Worm (Caenorhabditis elegans): ENCODE data around the gene tag-124.

tag-124 gene

DNA sequence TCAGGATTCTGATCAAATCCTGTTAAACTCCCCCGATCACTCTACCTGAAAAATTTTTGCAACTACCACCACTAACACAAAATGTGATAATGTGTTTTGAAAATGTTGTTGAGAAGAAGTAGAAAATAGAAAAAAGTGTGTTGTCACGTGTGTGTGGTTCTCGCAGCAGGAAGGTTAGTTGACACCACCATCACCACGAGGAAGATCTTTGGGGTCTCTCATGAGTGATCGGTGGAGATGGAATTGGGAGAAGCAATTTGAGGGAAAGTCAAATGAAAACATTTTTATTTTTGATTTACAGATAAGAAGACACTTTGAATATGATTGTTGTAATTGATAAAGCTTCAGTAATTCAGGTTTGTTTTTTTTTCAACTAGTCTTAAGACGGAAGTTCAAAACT is 10.6 kb downstream of the tag-124 start:
- TF ChIP-seq sptf-1 (tag; optimal IDR thresholded peaks at IDR 0.05) (no peak), flh-1 (GFP tag; optimal IDR thresholded peaks at IDR 0.05) (no peak), hlh-1 (tag; optimal IDR thresholded peaks at IDR 0.05) (no peak), mab-5 (tag; optimal IDR thresholded peaks at IDR 0.05) (no peak), lin-13 (tag; optimal IDR thresholded peaks at IDR 0.05) (no peak), ceh-39 (tag; optimal IDR thresholded peaks at IDR 0.05) (no peak), sem-2 (GFP tag; optimal IDR thresholded peaks at IDR 0.05) (no peak), snpc-4 (tag; optimal IDR thresholded peaks at IDR 0.05) (no peak), elt-3 (tag; optimal IDR thresholded peaks at IDR 0.05) (no peak), drap-1 (GFP tag; optimal IDR thresholded peaks at IDR 0.05) (no peak), ham-2 (GFP tag; optimal IDR thresholded peaks at IDR 0.05) (no peak), unc-62 (GFP tag; optimal IDR thresholded peaks at IDR 0.05) (no peak), nhr-237 (tag; optimal IDR thresholded peaks at IDR 0.05) (no peak), mep-1 (tag; optimal IDR thresholded peaks at IDR 0.05) (no peak), nhr-12 (tag; optimal IDR thresholded peaks at IDR 0.05) (no peak), nhr-28 (tag; optimal IDR thresholded peaks at IDR 0.05) (no peak), nhr-76 (tag; optimal IDR thresholded peaks at IDR 0.05) (no peak), unc-120 (tag; optimal IDR thresholded peaks at IDR 0.05; ENCODE audit: poor library complexity, severe bottlenecking) (no peak), lin-32 (GFP tag; optimal IDR thresholded peaks at IDR 0.05) (no peak), ces-1 (GFP tag; optimal IDR thresholded peaks at IDR 0.05) (no peak)

DNA sequence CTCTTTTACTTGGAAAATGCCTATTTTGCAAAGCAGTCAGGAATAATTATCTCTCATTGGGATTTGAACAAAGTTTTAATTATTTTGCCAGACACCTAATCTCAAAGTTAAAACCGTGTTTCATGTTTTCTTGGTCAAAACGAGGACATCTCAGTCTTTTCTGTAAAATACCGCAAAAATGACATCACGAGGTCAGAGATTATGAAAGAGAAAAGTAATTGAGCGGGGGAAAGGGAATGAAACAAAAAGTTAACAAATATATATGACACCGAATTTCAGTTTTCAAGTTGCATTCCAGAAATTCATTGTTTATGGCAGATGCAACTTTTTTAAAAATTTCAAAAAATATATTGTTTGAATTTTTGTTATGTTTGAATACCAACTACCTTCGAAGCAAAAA is 11.5 kb downstream of the tag-124 start:
- TF ChIP-seq lsy-2 (tag; optimal IDR thresholded peaks at IDR 0.05) (no peak), ces-1 (GFP tag; optimal IDR thresholded peaks at IDR 0.05) (no peak), mls-2 (tag; optimal IDR thresholded peaks at IDR 0.05) (no peak), lin-13 (tag; optimal IDR thresholded peaks at IDR 0.05) (no peak), lin-32 (GFP tag; optimal IDR thresholded peaks at IDR 0.05) (no peak), cnd-1 (tag; optimal IDR thresholded peaks at IDR 0.05) (no peak), snpc-4 (tag; optimal IDR thresholded peaks at IDR 0.05) (no peak), mab-5 (tag; optimal IDR thresholded peaks at IDR 0.05) (no peak), sptf-1 (tag; optimal IDR thresholded peaks at IDR 0.05) (no peak), flh-1 (GFP tag; optimal IDR thresholded peaks at IDR 0.05) (no peak), bed-3 (GFP tag; optimal IDR thresholded peaks at IDR 0.05) (no peak), zip-8 (tag; optimal IDR thresholded peaks at IDR 0.05) (no peak), elt-1 (tag; optimal IDR thresholded peaks at IDR 0.05; ENCODE audit: borderline replicate concordance, insufficient read depth) (no peak), blmp-1 (tag; optimal IDR thresholded peaks at IDR 0.05) (no peak), ceh-43 (GFP tag; optimal IDR thresholded peaks at IDR 0.05) (no peak), unc-120 (tag; optimal IDR thresholded peaks at IDR 0.05; ENCODE audit: poor library complexity, severe bottlenecking) (no peak), ceh-39 (tag; optimal IDR thresholded peaks at IDR 0.05) (no peak)

DNA sequence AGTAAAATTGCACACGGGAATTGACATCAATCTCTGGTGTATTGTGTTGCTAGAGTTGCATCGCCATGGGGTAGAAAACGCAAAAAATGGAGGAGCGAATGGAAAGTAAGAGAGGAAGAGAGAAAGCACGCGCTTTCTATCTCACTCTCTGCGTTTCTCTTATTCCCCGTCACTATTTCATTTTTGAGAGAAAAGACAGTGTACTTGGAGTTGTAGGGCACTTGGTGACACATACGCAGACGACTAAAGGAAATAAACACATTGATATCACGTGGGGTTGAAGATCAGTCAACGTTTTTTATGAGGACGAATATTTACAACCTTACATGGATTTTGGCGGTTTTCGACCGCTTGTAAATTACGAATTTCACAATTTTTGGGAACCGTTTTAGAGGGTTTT is 12.3 kb downstream of the tag-124 start:
- TF ChIP-seq unc-120 (tag; optimal IDR thresholded peaks at IDR 0.05; ENCODE audit: poor library complexity, severe bottlenecking) (peak; percentile 75), nhr-12 (tag; optimal IDR thresholded peaks at IDR 0.05) (no peak), mab-5 (tag; optimal IDR thresholded peaks at IDR 0.05) (peak; percentile 3), lsy-2 (tag; optimal IDR thresholded peaks at IDR 0.05) (peak; percentile 34), hlh-1 (tag; optimal IDR thresholded peaks at IDR 0.05) (peak; percentile 65), unc-62 (GFP tag; optimal IDR thresholded peaks at IDR 0.05) (peak; percentile 80), nhr-237 (tag; optimal IDR thresholded peaks at IDR 0.05) (peak; percentile 80), nhr-28 (tag; optimal IDR thresholded peaks at IDR 0.05) (peak; percentile 28), elt-1 (tag; optimal IDR thresholded peaks at IDR 0.05; ENCODE audit: borderline replicate concordance, insufficient read depth) (no peak), mep-1 (tag; optimal IDR thresholded peaks at IDR 0.05) (peak; percentile 32), blmp-1 (tag; optimal IDR thresholded peaks at IDR 0.05) (no peak), ceh-39 (tag; optimal IDR thresholded peaks at IDR 0.05) (no peak), nhr-76 (tag; optimal IDR thresholded peaks at IDR 0.05) (no peak), pha-4 (tag; optimal IDR thresholded peaks at IDR 0.05) (peak; percentile 68), nhr-2 (tag; optimal IDR thresholded peaks at IDR 0.05) (no peak)

DNA sequence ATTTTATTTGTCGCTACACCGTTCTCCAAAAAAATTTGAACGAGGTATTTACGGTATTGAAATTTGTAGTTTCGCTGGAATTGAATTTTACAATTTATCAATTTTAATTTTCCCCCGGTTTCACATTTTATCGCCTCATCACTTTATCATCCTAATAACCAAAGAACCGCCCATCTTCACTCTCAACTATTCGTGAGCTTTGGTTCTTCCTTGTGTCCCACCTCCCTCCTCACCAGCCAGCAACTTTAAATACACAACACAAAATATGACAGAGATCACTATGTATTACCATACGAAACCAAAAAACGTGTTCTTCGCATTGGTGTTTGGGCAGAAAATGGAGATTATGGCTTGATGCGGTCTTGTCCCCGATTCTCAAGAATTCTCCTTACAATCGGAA is 13.0 kb downstream of the tag-124 start:
- no peak for TF ChIP-seq sem-2 (GFP tag; optimal IDR thresholded peaks at IDR 0.05)
- TF ChIP-seq nhr-76 (tag; optimal IDR thresholded peaks at IDR 0.05): no peak
- no peak for TF ChIP-seq elt-3 (tag; optimal IDR thresholded peaks at IDR 0.05)
- no peak for TF ChIP-seq lin-13 (tag; optimal IDR thresholded peaks at IDR 0.05)
- TF ChIP-seq ceh-83 (GFP tag; optimal IDR thresholded peaks at IDR 0.05): no peak
- no peak for TF ChIP-seq ztf-11 (tag; optimal IDR thresholded peaks at IDR 0.05)
- no peak for TF ChIP-seq nhr-237 (tag; optimal IDR thresholded peaks at IDR 0.05)
- TF ChIP-seq unc-62 (GFP tag; optimal IDR thresholded peaks at IDR 0.05): no peak
- TF ChIP-seq unc-120 (tag; optimal IDR thresholded peaks at IDR 0.05; ENCODE audit: poor library complexity, severe bottlenecking): no peak
